Worm (Caenorhabditis elegans) whole organism, L4 larva: ENCODE data around the gene cec-5.

Experiments
- F37D6.2 ChIP-seq: sonication (generic microtip); optimal IDR thresholded peaks from 2 replicates; lab custom pipeline; 2016; ENCODE audit warnings: mild to moderate bottlenecking, missing genetic modification characterization, missing compliant biosample characterization
- F44E2.7 ChIP-seq: fragments of 200-800 bp; sonication (Bioruptor generic); IDR thresholded peaks from 2 replicates; pipeline ENCODE4 v2.1.2; 2022; ENCODE audit warnings: missing genetic modification characterization, missing compliant biosample characterization
- T26A8.4 ChIP-seq: fragments of 200-800 bp; sonication (Bioruptor generic); IDR thresholded peaks from 2 replicates; pipeline ENCODE4 v1.3.6; 2022; ENCODE audit warnings: missing genetic modification characterization, missing compliant biosample characterization
- Y105C5A.15 ChIP-seq: fragments of 200-800 bp; sonication (Bioruptor generic); IDR thresholded peaks from 2 replicates; pipeline ENCODE4 v1.3.6; 2022; ENCODE audit warnings: missing genetic modification characterization, missing compliant biosample characterization
- Y48G9A.11 ChIP-seq: fragments of 200-800 bp; sonication (Bioruptor generic); IDR thresholded peaks from 2 replicates; pipeline ENCODE4 v1.3.6; 2022; ENCODE audit warnings: missing genetic modification reagents, missing genetic modification characterization, missing compliant biosample characterization
- Y5F2A.4 ChIP-seq: fragments of 200-800 bp; sonication (Bioruptor generic); optimal IDR thresholded peaks from 2 replicates; lab custom pipeline; 2018; ENCODE audit warnings: mild to moderate bottlenecking, missing genetic modification characterization, missing compliant biosample characterization
- Y75B8A.6 ChIP-seq: fragments of 200-800 bp; sonication (Bioruptor generic); IDR thresholded peaks from 2 replicates; pipeline ENCODE4 v1.3.6; 2022; ENCODE audit warnings: missing genetic modification reagents, missing genetic modification characterization, missing compliant biosample characterization
- aha-1 ChIP-seq: fragments of 150-350 bp; peaks from one replicate; lab custom pipeline; 2014; ENCODE audit warnings: missing biosample characterization, missing genetic modification characterization
- aly-2 ChIP-seq: sonication (generic microtip); optimal IDR thresholded peaks from 2 replicates; lab custom pipeline; 2018; ENCODE audit warnings: missing biosample characterization, missing genetic modification characterization
- ces-1 ChIP-seq: fragments of 150-350 bp; sonication (generic microtip); optimal IDR thresholded peaks from 4 replicates; lab custom pipeline; 2014; ENCODE audit warnings: missing biosample characterization, missing genetic modification reagents, missing genetic modification characterization
- cey-2 ChIP-seq: sonication (generic microtip); optimal IDR thresholded peaks from 3 replicates; lab custom pipeline; 2017; ENCODE audit warnings: missing genetic modification characterization, mild to moderate bottlenecking, missing compliant biosample characterization, antibody characterized with exemption, borderline replicate concordance; ENCODE audit not compliant: insufficient read depth
- daf-12 ChIP-seq: fragments of 150-350 bp; optimal IDR thresholded peaks from 2 replicates; lab custom pipeline; 2014; ENCODE audit warnings: missing biosample characterization, missing genetic modification reagents, missing genetic modification characterization
- dmd-8 ChIP-seq: fragments of 200-800 bp; sonication (Bioruptor generic); IDR thresholded peaks from 2 replicates; pipeline ENCODE4 v1.3.6; 2022; ENCODE audit warnings: missing genetic modification characterization, missing compliant biosample characterization
- dmd-9 ChIP-seq: fragments of 200-800 bp; sonication (Bioruptor generic); IDR thresholded peaks from 2 replicates; pipeline ENCODE4 v1.3.6; 2022; ENCODE audit warnings: missing genetic modification reagents, missing genetic modification characterization, missing compliant biosample characterization
- dve-1 ChIP-seq: sonication (generic microtip); optimal IDR thresholded peaks from 2 replicates; lab custom pipeline; 2017; ENCODE audit warnings: antibody characterized with exemption, mild to moderate bottlenecking, missing genetic modification characterization, missing compliant biosample characterization; ENCODE audit not compliant: insufficient read depth
- egl-27 ChIP-seq: sonication (generic microtip); optimal IDR thresholded peaks from 3 replicates; lab custom pipeline; 2017; ENCODE audit warnings: missing biosample characterization, missing genetic modification reagents, missing genetic modification characterization
- hlh-30 ChIP-seq: sonication (generic microtip); optimal IDR thresholded peaks from 2 replicates; lab custom pipeline; 2017; ENCODE audit warnings: antibody characterized with exemption, mild to moderate bottlenecking, missing genetic modification characterization, missing compliant biosample characterization; ENCODE audit not compliant: insufficient read depth
- jun-1 ChIP-seq: fragments of 150-350 bp; optimal IDR thresholded peaks from 2 replicates; lab custom pipeline; 2014; ENCODE audit warnings: missing biosample characterization, missing genetic modification reagents, missing genetic modification characterization
- lin-13 ChIP-seq: fragments of 150-350 bp; optimal IDR thresholded peaks from 2 replicates; lab custom pipeline; 2014; ENCODE audit warnings: missing biosample characterization, missing genetic modification reagents, missing genetic modification characterization
- lin-15B ChIP-seq: fragments of 150-350 bp; sonication (generic microtip); optimal IDR thresholded peaks from 3 replicates; lab custom pipeline; 2014; ENCODE audit warnings: missing biosample characterization, missing genetic modification characterization
- lsy-2 ChIP-seq, 2 experiments: fragments of 150-350 bp in 1 of 2; sonication (generic microtip) in 1 of 2; optimal IDR thresholded peaks; 2 replicates each; lab custom pipeline; 2014 to 2017; ENCODE audit warnings: missing biosample characterization in 2 of 2, missing genetic modification characterization in 2 of 2
- mes-2 ChIP-seq: sonication (generic microtip); optimal IDR thresholded peaks from 2 replicates; lab custom pipeline; 2016; ENCODE audit warnings: missing genotype, mild to moderate bottlenecking, missing genetic modification characterization, missing compliant biosample characterization; ENCODE audit not compliant: poor library complexity, severe bottlenecking
- nhr-237 ChIP-seq: sonication (generic microtip); optimal IDR thresholded peaks from 2 replicates; lab custom pipeline; 2017; ENCODE audit warnings: missing biosample characterization, missing genetic modification characterization
- nhr-25 ChIP-seq: sonication (generic microtip); optimal IDR thresholded peaks from 2 replicates; lab custom pipeline; 2017; ENCODE audit warnings: missing genetic modification characterization, mild to moderate bottlenecking, missing compliant biosample characterization, antibody characterized with exemption, moderate library complexity, borderline replicate concordance; ENCODE audit not compliant: insufficient read depth
- nhr-77 ChIP-seq: fragments of 150-350 bp; optimal IDR thresholded peaks from 2 replicates; lab custom pipeline; 2014; ENCODE audit warnings: missing biosample characterization, missing genetic modification characterization
- pha-4 ChIP-seq, 2 experiments: fragments of 150-350 bp in 1 of 2; fragments of 200-800 bp in 1 of 2; sonication (Bioruptor generic) in 1 of 2; IDR thresholded peaks in 1 of 2; optimal IDR thresholded peaks in 1 of 2; 2 replicates each; pipeline versions ENCODE4 v1.3.6 to Lab custom; 2014 to 2022; ENCODE audit warnings: missing genetic modification characterization in 2 of 2, missing genetic modification reagents in 2 of 2, missing biosample characterization in 1 of 2, missing compliant biosample characterization in 1 of 2
- rbr-2 ChIP-seq: sonication (generic microtip); optimal IDR thresholded peaks from 2 replicates; lab custom pipeline; 2016; ENCODE audit warnings: missing genotype, missing genetic modification characterization, missing compliant biosample characterization
- skn-1 ChIP-seq: fragments of 150-350 bp; optimal IDR thresholded peaks from 2 replicates; lab custom pipeline; 2014; ENCODE audit warnings: missing biosample characterization, missing genetic modification characterization
- snpc-1.2 ChIP-seq: fragments of 200-800 bp; sonication (Bioruptor generic); IDR thresholded peaks from 2 replicates; pipeline ENCODE4 v1.3.6; 2022; ENCODE audit warnings: missing genetic modification reagents, missing genetic modification characterization, missing compliant biosample characterization
- spr-3 ChIP-seq: fragments of 200-800 bp; sonication (Bioruptor generic); optimal IDR thresholded peaks from 2 replicates; lab custom pipeline; 2018; ENCODE audit warnings: mild to moderate bottlenecking, missing genetic modification characterization, missing compliant biosample characterization
- unc-130 ChIP-seq: sonication (generic microtip); optimal IDR thresholded peaks from 2 replicates; lab custom pipeline; 2016; ENCODE audit warnings: missing genetic modification reagents, missing genetic modification characterization, missing compliant biosample characterization
- unc-62 ChIP-seq, 3 experiments: fragments of 150-350 bp in 1 of 3; sonication (generic microtip); optimal IDR thresholded peaks in 2 of 3; peaks in 1 of 3; 1 replicate in 1 of 3; 2 replicates in 2 of 3; lab custom pipeline; 2014 to 2017; ENCODE audit warnings: missing biosample characterization in 3 of 3, missing genetic modification characterization in 3 of 3, missing genetic modification reagents in 3 of 3, missing genotype in 1 of 3

The cec-5 gene

DNA sequence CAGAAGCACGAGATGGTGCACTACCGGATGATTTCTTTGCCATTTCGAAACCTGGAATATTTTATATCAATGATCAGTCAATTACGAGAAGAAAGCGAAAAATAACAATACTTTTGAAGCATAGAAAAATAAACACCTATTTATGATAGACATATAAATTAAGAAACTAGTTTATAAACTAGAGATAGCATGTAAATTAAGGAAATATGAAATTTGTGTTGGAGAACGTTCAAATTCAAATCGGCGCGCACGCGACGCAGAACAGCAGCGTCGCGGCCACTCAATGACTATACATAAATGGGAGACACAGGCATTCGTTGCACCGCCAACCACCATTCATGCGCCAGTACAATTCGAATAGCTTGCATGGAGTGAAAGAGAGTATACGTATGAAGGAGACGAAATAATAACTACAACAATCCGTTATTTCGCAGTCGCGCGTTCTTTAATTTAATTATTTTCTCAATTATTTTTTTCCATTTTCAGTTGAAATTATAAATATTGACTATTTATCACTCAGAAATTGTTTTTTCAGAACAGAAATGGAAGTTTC, at the start of gene cec-5, which contains the start of gene nol-10 (continued):
- TF ChIP-seq dve-1 (tag; lab: Kevin White, UChicago): peak; percentile 91
- peak; percentile 31 for TF ChIP-seq jun-1 (tag; lab: Kevin White, UChicago)
- TF ChIP-seq lsy-2 (tag; optimal IDR thresholded peaks at IDR 0.05; lab: Kevin White, UChicago): peak; percentile 57 to 91

DNA sequence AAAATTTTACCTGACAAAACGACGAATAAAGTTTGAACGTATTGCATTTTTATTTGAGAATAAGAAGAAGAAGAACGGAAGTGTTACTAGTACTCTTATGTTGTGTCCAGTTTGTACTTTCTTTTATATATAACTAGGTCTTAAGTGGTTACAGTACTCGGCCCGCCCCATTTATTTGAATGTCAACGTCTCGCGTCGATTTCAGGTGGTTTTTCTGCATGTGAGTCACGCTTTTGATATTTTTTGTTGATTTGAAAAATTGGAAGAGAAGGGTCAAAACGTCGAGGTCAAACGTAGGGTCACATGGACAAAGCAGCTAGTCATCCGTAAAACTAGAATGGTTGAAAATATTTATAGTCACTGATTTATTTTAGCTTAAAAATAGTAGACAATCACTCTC, 49.0 kb upstream of the cec-5 start, which contains the start of gene F45E4.5:
TSS of gene F45E4.5 (minus strand) at position 101 of the 400 bp plus-strand sequence.
- TF ChIP-seq rbr-2 (tag; lab: Kevin White, UChicago) (no peak), cey-2 (tag; lab: Kevin White, UChicago) (no peak), aha-1 (peak; percentile 48), daf-12 (tag; lab: Kevin White, UChicago) (no peak)
- TF ChIP-seq, all 104 proteins: peak for 1

- TF ChIP-seq skn-1 (tag; lab: Kevin White, UChicago): no peak
- peak; percentile 35 for TF ChIP-seq aly-2 (tag; lab: Kevin White, UChicago)
- TF ChIP-seq Y5F2A.4: no peak
- no peak for TF ChIP-seq dmd-8 (GFP tag; lab: Robert Waterston, UW)
- TF ChIP-seq lin-15B (tag; lab: Kevin White, UChicago): no peak
- no peak for TF ChIP-seq Y105C5A.15 (GFP tag; lab: Robert Waterston, UW)
- no peak for TF ChIP-seq spr-3 (GFP tag; lab: Kevin White, UChicago)
- TF ChIP-seq T26A8.4 (GFP tag; lab: Robert Waterston, UW): no peak
- TF ChIP-seq Y75B8A.6 (GFP tag; lab: Robert Waterston, UW): no peak
- no peak for TF ChIP-seq ces-1 (GFP tag; lab: Kevin White, UChicago)
- TF ChIP-seq lsy-2 (tag; optimal IDR thresholded peaks at IDR 0.05; lab: Kevin White, UChicago): peak in 1 of 2 experiments; percentile 37
- no peak for TF ChIP-seq pha-4 (GFP tag; IDR thresholded peaks at IDR 0.05; lab: Robert Waterston, UW)
- no peak for TF ChIP-seq pha-4 (tag; optimal IDR thresholded peaks at IDR 0.05; lab: Kevin White, UChicago)
- peak in 1 of 2 experiments; percentile 86 for TF ChIP-seq unc-62 (GFP tag; optimal IDR thresholded peaks at IDR 0.05 in 1 of 2; lab: Kevin White, UChicago)
- TF ChIP-seq unc-62 (tag; optimal IDR thresholded peaks at IDR 0.05; lab: Kevin White, UChicago): no peak
- no peak for TF ChIP-seq nhr-77 (tag; lab: Kevin White, UChicago)
- no peak for TF ChIP-seq Y48G9A.11 (GFP tag; lab: Robert Waterston, UW)
- no peak for TF ChIP-seq nhr-237
- peak; percentile 10 for TF ChIP-seq F37D6.2 (tag; lab: Kevin White, UChicago)
- no peak for TF ChIP-seq mes-2 (tag; lab: Kevin White, UChicago)
- no peak for TF ChIP-seq snpc-1.2 (GFP tag; lab: Robert Waterston, UW)
Measured at ce11 chrIV:7623868-7624267, 44.0 kb upstream of the cec-5 start.

DNA sequence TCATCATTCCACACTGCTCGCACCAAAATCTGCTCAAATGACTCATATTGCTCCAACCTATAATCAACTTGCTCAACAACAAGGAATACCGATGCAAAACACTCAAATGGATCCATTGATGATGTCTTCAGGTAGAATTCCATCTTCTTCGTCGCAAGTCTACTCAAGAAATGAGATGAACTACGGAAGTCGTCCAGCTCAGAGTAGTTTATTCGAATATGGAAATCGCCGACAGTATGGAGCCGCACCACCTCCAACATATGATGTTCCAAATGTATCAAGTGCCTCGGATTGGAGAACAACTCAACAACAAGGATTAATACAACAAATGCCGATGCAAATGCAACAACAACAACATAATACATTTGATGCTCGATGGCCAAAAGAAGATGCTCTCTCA, 43.2 kb upstream of the cec-5 start:
- TF ChIP-seq unc-130: no peak
- no peak for TF ChIP-seq lsy-2 (tag; optimal IDR thresholded peaks at IDR 0.05; lab: Kevin White, UChicago)
- TF ChIP-seq unc-62 (GFP tag; optimal IDR thresholded peaks at IDR 0.05 in 1 of 2; lab: Kevin White, UChicago): peak in 1 of 2 experiments; percentile 95
- TF ChIP-seq unc-62 (tag; optimal IDR thresholded peaks at IDR 0.05; lab: Kevin White, UChicago): no peak
- TF ChIP-seq, all 104 proteins: peak for 1

- TF ChIP-seq nhr-25 (tag; lab: Kevin White, UChicago): no peak
- TF ChIP-seq lin-13 (GFP tag; lab: Kevin White, UChicago): no peak
- no peak for TF ChIP-seq F44E2.7 (GFP tag; lab: Robert Waterston, UW)
- no peak for TF ChIP-seq hlh-30 (tag; lab: Kevin White, UChicago)
- TF ChIP-seq egl-27 (tag; lab: Kevin White, UChicago): no peak
- TF ChIP-seq unc-62 (GFP tag; optimal IDR thresholded peaks at IDR 0.05 in 1 of 2; lab: Kevin White, UChicago): peak in 1 of 2 experiments; percentile 82
- TF ChIP-seq unc-62 (tag; optimal IDR thresholded peaks at IDR 0.05; lab: Kevin White, UChicago): no peak
- TF ChIP-seq nhr-77 (tag; lab: Kevin White, UChicago): no peak
- peak; percentile 7 for TF ChIP-seq aha-1
- peak; percentile 26 for TF ChIP-seq mes-2 (tag; lab: Kevin White, UChicago)
- no peak for TF ChIP-seq dmd-9 (GFP tag; lab: Robert Waterston, UW)
Measured at ce11 chrIV:7620450-7620849, 40.5 kb upstream of the cec-5 start.
